Fruit fly (Drosophila melanogaster) whole organism, prepupa: ENCODE results near the gene CG14535.
A peak's percentile ranks its signal among the peaks of the same experiment; 100 is the strongest.

Experiments
- Blimp-1 ChIP-seq: fragments of 200-800 bp; sonication (Bioruptor generic); optimal IDR thresholded peaks from 3 replicates; lab custom pipeline; 2017; ENCODE audit warnings: missing biosample characterization, missing genetic modification characterization, mild to moderate bottlenecking, moderate library complexity, missing genetic modification reagents
- CG10631 ChIP-seq: fragments of 200-800 bp; sonication (Bioruptor generic); optimal IDR thresholded peaks from 2 replicates; lab custom pipeline; 2016; ENCODE audit warnings: missing biosample characterization, missing genetic modification characterization
- CG11294 ChIP-seq: fragments of 200-800 bp; sonication (Bioruptor generic); IDR thresholded peaks from 2 replicates; pipeline ENCODE4 v1.3.6; 2022; ENCODE audit warnings: missing biosample characterization, missing genetic modification characterization
- CG8119 ChIP-seq: fragments of 200-800 bp; sonication (Bioruptor generic); IDR thresholded peaks from 3 replicates; pipeline ENCODE4 v1.3.6; 2022; ENCODE audit warnings: missing biosample characterization, missing genetic modification characterization
- Smox ChIP-seq: fragments of 200-800 bp; sonication (Bioruptor generic); optimal IDR thresholded peaks from 3 replicates; lab custom pipeline; 2016; ENCODE audit warnings: missing biosample characterization, missing genetic modification characterization
- Sox14 ChIP-seq: fragments of 200-800 bp; sonication (Bioruptor generic); optimal IDR thresholded peaks from 3 replicates; lab custom pipeline; 2016; ENCODE audit warnings: missing biosample characterization, missing genetic modification characterization
- fd85E ChIP-seq: fragments of 200-800 bp; sonication (Bioruptor generic); optimal IDR thresholded peaks from 3 replicates; lab custom pipeline; 2016; ENCODE audit warnings: missing biosample characterization, missing genetic modification characterization
- salr ChIP-seq, 2 experiments: fragments of 200-800 bp; sonication (Bioruptor generic); optimal IDR thresholded peaks; 3 replicates each; lab custom pipeline; 2016 to 2018; ENCODE audit warnings: missing biosample characterization in 2 of 2, missing genetic modification characterization in 2 of 2, mild to moderate bottlenecking in 1 of 2
- ss ChIP-seq, 2 experiments: fragments of 200-800 bp; sonication (Bioruptor generic); optimal IDR thresholded peaks; 2 replicates in 1 of 2; 3 replicates in 1 of 2; lab custom pipeline; 2017 to 2018; ENCODE audit warnings: mild to moderate bottlenecking in 2 of 2, missing biosample characterization in 2 of 2, missing genetic modification characterization in 2 of 2, moderate library complexity in 1 of 2
- vri ChIP-seq: fragments of 200-800 bp; sonication (Bioruptor generic); optimal IDR thresholded peaks from 3 replicates; lab custom pipeline; 2016; ENCODE audit warnings: missing biosample characterization, mild to moderate bottlenecking, missing genetic modification characterization

DNA sequence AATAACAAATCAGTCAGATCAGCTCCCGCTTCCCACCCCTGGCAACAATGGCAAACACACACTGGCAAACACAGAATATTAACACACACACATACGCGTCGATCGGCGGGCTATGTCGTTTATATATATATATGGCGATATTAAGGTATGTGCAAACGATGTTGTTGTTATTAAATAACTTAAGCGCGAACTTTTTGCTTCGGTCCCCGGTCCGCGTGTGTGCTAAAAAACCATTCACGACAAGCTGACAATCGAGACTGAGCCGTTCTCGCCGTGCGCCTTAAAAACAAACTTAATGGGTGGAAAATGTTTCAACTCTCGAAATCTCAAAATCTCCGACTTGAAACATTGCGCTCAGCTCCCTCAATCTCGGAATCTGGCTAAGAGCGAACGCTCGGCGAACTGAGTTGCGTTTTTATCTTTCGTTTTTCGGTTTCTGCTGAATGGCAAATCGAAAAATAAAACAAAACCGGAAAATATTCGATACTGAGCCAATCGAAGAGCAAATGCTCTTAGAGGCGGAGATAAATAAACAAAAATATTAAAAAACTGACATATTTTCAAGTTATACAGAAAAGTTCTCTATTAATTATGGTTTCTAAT lies 24.1 kb upstream of the CG14535 start, which contains the start of gene spz3:
- TF ChIP-seq Sox14 (no peak), CG8119 (GFP tag; lab: Robert Waterston, UW) (peak; percentile 84), fd85E (no peak), salr (GFP tag; optimal IDR thresholded peaks at IDR 0.05; lab: Kevin White, UChicago) (peak; percentile 9 to 33), Smox (GFP tag; lab: Kevin White, UChicago) (no peak), vri (GFP tag; lab: Kevin White, UChicago) (peak; percentile 63), CG10631 (GFP tag; lab: Kevin White, UChicago) (no peak), ss (GFP tag; optimal IDR thresholded peaks at IDR 0.05; lab: Kevin White, UChicago) (peak; percentile 80 to 88), CG11294 (no peak), Blimp-1 (GFP tag; lab: Kevin White, UChicago) (peak; percentile 41)
